Comparison of ENCODE assay signal across 1 worm cellular context in genomic region chrII:401211-401610, ce11.
A peak's percentile ranks its signal among the peaks of the same experiment; 100 is the strongest.
TF ChIP-seq lines count a peak whose summit lies in the region.

No protein-coding gene starts in this region.

TF ChIP-seq in whole organism, L1 larva, 84 proteins besides CTCF, POLR2A, EP300 and RAD21 (continued from another document):
- no peak for TF ChIP-seq egl-13 (tag; optimal IDR thresholded peaks at IDR 0.05; lab: Kevin White, UChicago)
- no peak for TF ChIP-seq ces-1 (GFP tag; optimal IDR thresholded peaks at IDR 0.05; lab: Kevin White, UChicago)
- no peak for TF ChIP-seq pqm-1 (tag; optimal IDR thresholded peaks at IDR 0.05; lab: Kevin White, UChicago)
- no peak for TF ChIP-seq ztf-4 (tag; optimal IDR thresholded peaks at IDR 0.05; lab: Kevin White, UChicago)
- no peak for TF ChIP-seq vab-15 (tag; optimal IDR thresholded peaks at IDR 0.05; lab: Kevin White, UChicago)
- TF ChIP-seq nhr-28 (tag; optimal IDR thresholded peaks at IDR 0.05; lab: Kevin White, UChicago): no peak
- TF ChIP-seq lin-35 (GFP tag; optimal IDR thresholded peaks at IDR 0.05; lab: Kevin White, UChicago): peak in 1 of 2 experiments; percentile 26
- no peak for TF ChIP-seq ceh-63 (GFP tag; optimal IDR thresholded peaks at IDR 0.05; lab: Kevin White, UChicago)
- TF ChIP-seq nhr-84 (tag; optimal IDR thresholded peaks at IDR 0.05; lab: Kevin White, UChicago): no peak
- peak; percentile 26 for TF ChIP-seq mep-1 (tag; optimal IDR thresholded peaks at IDR 0.05; lab: Kevin White, UChicago)
- TF ChIP-seq snpc-4 (tag; optimal IDR thresholded peaks at IDR 0.05; lab: Kevin White, UChicago): no peak
- peak; percentile 77 for TF ChIP-seq lin-14 (GFP tag; optimal IDR thresholded peaks at IDR 0.05; lab: Kevin White, UChicago)
- TF ChIP-seq nhr-20 (tag; optimal IDR thresholded peaks at IDR 0.05; lab: Kevin White, UChicago): no peak
- TF ChIP-seq swsn-7 (tag; optimal IDR thresholded peaks at IDR 0.05; lab: Kevin White, UChicago): peak; percentile 26
- no peak for TF ChIP-seq alr-1 (tag; optimal IDR thresholded peaks at IDR 0.05; lab: Kevin White, UChicago; ENCODE audit: borderline replicate concordance)
- TF ChIP-seq ceh-90 (tag; optimal IDR thresholded peaks at IDR 0.05; lab: Kevin White, UChicago): no peak
- TF ChIP-seq ets-5 (GFP tag; IDR thresholded peaks at IDR 0.05; lab: Robert Waterston, UW): no peak
- no peak for TF ChIP-seq zag-1 (tag; optimal IDR thresholded peaks at IDR 0.05; lab: Kevin White, UChicago)
- TF ChIP-seq pag-3 (tag; optimal IDR thresholded peaks at IDR 0.05; lab: Kevin White, UChicago; ENCODE audit: borderline replicate concordance, insufficient read depth): no peak
- no peak for TF ChIP-seq rnt-1 (tag; optimal IDR thresholded peaks at IDR 0.05; lab: Kevin White, UChicago)
- no peak for TF ChIP-seq nhr-76 (tag; optimal IDR thresholded peaks at IDR 0.05; lab: Kevin White, UChicago)
- TF ChIP-seq jun-1 (tag; optimal IDR thresholded peaks at IDR 0.05; lab: Kevin White, UChicago): no peak
- no peak for TF ChIP-seq zip-4 (GFP tag; optimal IDR thresholded peaks at IDR 0.05; lab: Kevin White, UChicago)
- TF ChIP-seq efl-1 (optimal IDR thresholded peaks at IDR 0.05; lab: Kevin White, UChicago): peak in 1 of 2 experiments; percentile 22
- peak in 1 of 2 experiments; percentile 70 for TF ChIP-seq efl-1 (GFP tag; optimal IDR thresholded peaks at IDR 0.05 in 1 of 2; lab: Kevin White, UChicago)
- TF ChIP-seq aly-2 (tag; optimal IDR thresholded peaks at IDR 0.05; lab: Kevin White, UChicago): no peak
- TF ChIP-seq nhr-71 (tag; optimal IDR thresholded peaks at IDR 0.05; lab: Kevin White, UChicago): no peak
- no peak for TF ChIP-seq egl-27 (tag; optimal IDR thresholded peaks at IDR 0.05; lab: Kevin White, UChicago)
- no peak for TF ChIP-seq hpl-2 (GFP tag; optimal IDR thresholded peaks at IDR 0.05; lab: Kevin White, UChicago)
- no peak for TF ChIP-seq pax-3 (tag; optimal IDR thresholded peaks at IDR 0.05; lab: Kevin White, UChicago)
- TF ChIP-seq nhr-12 (tag; optimal IDR thresholded peaks at IDR 0.05; lab: Kevin White, UChicago): no peak
- TF ChIP-seq fkh-4 (tag; optimal IDR thresholded peaks at IDR 0.05; lab: Kevin White, UChicago; ENCODE audit: borderline replicate concordance): no peak
- TF ChIP-seq lin-13 (GFP tag; optimal IDR thresholded peaks at IDR 0.05; lab: Kevin White, UChicago): no peak
- TF ChIP-seq elt-2 (tag; optimal IDR thresholded peaks at IDR 0.05; lab: Kevin White, UChicago): no peak
- TF ChIP-seq mdl-1 (tag; optimal IDR thresholded peaks at IDR 0.05; lab: Kevin White, UChicago): no peak
- peak; percentile 45 for TF ChIP-seq fkh-10 (GFP tag; optimal IDR thresholded peaks at IDR 0.05; lab: Kevin White, UChicago)
- no peak for TF ChIP-seq ceh-88 (GFP tag; IDR thresholded peaks at IDR 0.05; lab: Robert Waterston, UW)
- no peak for TF ChIP-seq unc-98 (GFP tag; IDR thresholded peaks at IDR 0.05; lab: Robert Waterston, UW)
- TF ChIP-seq C04F5.9 (tag; optimal IDR thresholded peaks at IDR 0.05; lab: Kevin White, UChicago): no peak
- TF ChIP-seq fos-1 (tag; optimal IDR thresholded peaks at IDR 0.05; lab: Kevin White, UChicago): no peak
- TF ChIP-seq nhr-19 (GFP tag; conservative IDR thresholded peaks at IDR 0.05; lab: Robert Waterston, UW): no peak
- TF ChIP-seq F16B12.6 (tag; optimal IDR thresholded peaks at IDR 0.05; lab: Kevin White, UChicago): no peak
- TF ChIP-seq hlh-17 (GFP tag; optimal IDR thresholded peaks at IDR 0.05; lab: Kevin White, UChicago; ENCODE audit: borderline replicate concordance): no peak
- TF ChIP-seq ama-1 (optimal IDR thresholded peaks at IDR 0.05; lab: Kevin White, UChicago): no peak
- no peak for TF ChIP-seq lin-15B (tag; optimal IDR thresholded peaks at IDR 0.05; lab: Kevin White, UChicago)
- no peak for TF ChIP-seq sup-37 (GFP tag; optimal IDR thresholded peaks at IDR 0.05; lab: Kevin White, UChicago)
- no peak for TF ChIP-seq dsc-1 (tag; optimal IDR thresholded peaks at IDR 0.05; lab: Kevin White, UChicago)
- TF ChIP-seq aha-1 (tag; optimal IDR thresholded peaks at IDR 0.05; lab: Kevin White, UChicago): no peak
- no peak for TF ChIP-seq Y116A8C.19 (tag; optimal IDR thresholded peaks at IDR 0.05; lab: Kevin White, UChicago; ENCODE audit: borderline replicate concordance)
- TF ChIP-seq snu-23 (GFP tag; optimal IDR thresholded peaks at IDR 0.05; lab: Kevin White, UChicago): peak; percentile 28
- TF ChIP-seq sox-4 (tag; optimal IDR thresholded peaks at IDR 0.05; lab: Kevin White, UChicago): no peak
- TF ChIP-seq unc-62 (GFP tag; optimal IDR thresholded peaks at IDR 0.05; lab: Kevin White, UChicago): no peak
- no peak for TF ChIP-seq nhr-11 (tag; optimal IDR thresholded peaks at IDR 0.05; lab: Kevin White, UChicago)
- peak in 1 of 2 experiments; percentile 4 for TF ChIP-seq lsy-2 (tag; optimal IDR thresholded peaks at IDR 0.05; lab: Kevin White, UChicago)
- no peak for TF ChIP-seq unc-30 (tag; optimal IDR thresholded peaks at IDR 0.05; lab: Kevin White, UChicago)
- no peak for TF ChIP-seq grh-1 (GFP tag; IDR thresholded peaks at IDR 0.05; lab: Robert Waterston, UW)
- TF ChIP-seq nhr-47 (tag; optimal IDR thresholded peaks at IDR 0.05; lab: Kevin White, UChicago): peak; percentile 31
- no peak for TF ChIP-seq ztf-11 (tag; optimal IDR thresholded peaks at IDR 0.05; lab: Kevin White, UChicago)
- TF ChIP-seq nhr-77 (tag; optimal IDR thresholded peaks at IDR 0.05; lab: Kevin White, UChicago): no peak
- TF ChIP-seq nhr-237 (tag; optimal IDR thresholded peaks at IDR 0.05; lab: Kevin White, UChicago): no peak
- no peak for TF ChIP-seq C16A3.4 (tag; optimal IDR thresholded peaks at IDR 0.05; lab: Kevin White, UChicago)
- no peak for TF ChIP-seq irx-1 (tag; optimal IDR thresholded peaks at IDR 0.05; lab: Kevin White, UChicago)
- peak in 1 of 3 experiments; percentile 39 for TF ChIP-seq dpl-1 (GFP tag; optimal IDR thresholded peaks at IDR 0.05; lab: Kevin White, UChicago)
- no peak for TF ChIP-seq elt-3 (tag; optimal IDR thresholded peaks at IDR 0.05; lab: Kevin White, UChicago)
- no peak for TF ChIP-seq mef-2 (tag; optimal IDR thresholded peaks at IDR 0.05; lab: Kevin White, UChicago)
- no peak; the same call in 1 of the 2 replicates for TF ChIP-seq isw-1 (GFP tag; IDR thresholded peaks at IDR 0.05; lab: Robert Waterston, UW)
- TF ChIP-seq unc-86 (tag; optimal IDR thresholded peaks at IDR 0.05; lab: Kevin White, UChicago): no peak
- no peak for TF ChIP-seq nhr-85 (tag; lab: Kevin White, UChicago)
- TF ChIP-seq unc-130 (tag; optimal IDR thresholded peaks at IDR 0.05; lab: Kevin White, UChicago): no peak
- TF ChIP-seq ceh-82 (tag; optimal IDR thresholded peaks at IDR 0.05; lab: Kevin White, UChicago): peak in 1 of 3 experiments; percentile 51
- TF ChIP-seq mab-9 (GFP tag; IDR thresholded peaks at IDR 0.05; lab: Robert Waterston, UW): no peak
- no peak for TF ChIP-seq xbp-1 (tag; optimal IDR thresholded peaks at IDR 0.05; lab: Kevin White, UChicago)
TF ChIP-seq in whole organism, L1 larva: peak in this region for 13.
